Worm (Caenorhabditis elegans): ENCODE measurements around the gene col-120.

Gene col-120

ce11 chrIV:9264513-9264912 is 2.9 kb upstream of the col-120 start:
- no peak for TF ChIP-seq unc-130 (tag; optimal IDR thresholded peaks at IDR 0.05)
- TF ChIP-seq aly-2 (tag; optimal IDR thresholded peaks at IDR 0.05), result no peak
- no peak for TF ChIP-seq snu-23 (GFP tag; optimal IDR thresholded peaks at IDR 0.05)
- TF ChIP-seq nhr-90 (tag; optimal IDR thresholded peaks at IDR 0.05; ENCODE audit: poor library complexity), result no peak
- no peak for TF ChIP-seq mab-9 (GFP tag; IDR thresholded peaks at IDR 0.05)
- no peak for TF ChIP-seq nhr-19 (GFP tag; conservative IDR thresholded peaks at IDR 0.05)
- TF ChIP-seq nhr-11 (tag; optimal IDR thresholded peaks at IDR 0.05), result no peak
- TF ChIP-seq pqm-1 (tag; optimal IDR thresholded peaks at IDR 0.05), result no peak
- TF ChIP-seq irx-1 (tag; optimal IDR thresholded peaks at IDR 0.05), result no peak
- no peak for TF ChIP-seq unc-30 (tag; optimal IDR thresholded peaks at IDR 0.05)
- TF ChIP-seq tlp-1 (tag; optimal IDR thresholded peaks at IDR 0.05), result no peak
- no peak for TF ChIP-seq mdl-1 (tag; optimal IDR thresholded peaks at IDR 0.05)
- TF ChIP-seq skn-1 (tag; optimal IDR thresholded peaks at IDR 0.05), result no peak
- TF ChIP-seq lin-15B (tag; optimal IDR thresholded peaks at IDR 0.05), result no peak

- TF ChIP-seq C04F5.9 (tag; optimal IDR thresholded peaks at IDR 0.05), result no peak
- no peak for TF ChIP-seq tbx-2 (tag; optimal IDR thresholded peaks at IDR 0.05)
- TF ChIP-seq nhr-76 (tag; optimal IDR thresholded peaks at IDR 0.05), result no peak
Observed at ce11 chrIV:9263812-9264320, 2.3 kb upstream of the col-120 start, which contains the start of gene flh-1. Gene flh-1, minus strand, starts transcription at chrIV:9264270.

- TF ChIP-seq nhr-85 (tag) (no peak), ceh-8 (GFP tag; optimal IDR thresholded peaks at IDR 0.05) (no peak), nhr-237 (tag; optimal IDR thresholded peaks at IDR 0.05) (no peak), fkh-10 (GFP tag; optimal IDR thresholded peaks at IDR 0.05) (no peak), nhr-47 (tag; optimal IDR thresholded peaks at IDR 0.05) (no peak), sox-4 (tag; optimal IDR thresholded peaks at IDR 0.05) (no peak), vab-15 (tag; optimal IDR thresholded peaks at IDR 0.05) (no peak), blmp-1 (tag; optimal IDR thresholded peaks at IDR 0.05) (no peak), pqm-1 (tag; optimal IDR thresholded peaks at IDR 0.05) (no peak), ces-1 (GFP tag; optimal IDR thresholded peaks at IDR 0.05) (no peak), xbp-1 (tag; optimal IDR thresholded peaks at IDR 0.05) (no peak), efl-1 (optimal IDR thresholded peaks at IDR 0.05) (no peak), efl-1 (GFP tag; optimal IDR thresholded peaks at IDR 0.05 in 1 of 2) (no peak), egl-13 (tag; optimal IDR thresholded peaks at IDR 0.05) (no peak), lin-39 (tag; optimal IDR thresholded peaks at IDR 0.05) (no peak), sup-37 (GFP tag; optimal IDR thresholded peaks at IDR 0.05) (no peak), ama-1 (optimal IDR thresholded peaks at IDR 0.05) (no peak), aha-1 (tag; optimal IDR thresholded peaks at IDR 0.05) (no peak), skn-1 (tag; optimal IDR thresholded peaks at IDR 0.05) (no peak), nhr-28 (tag; optimal IDR thresholded peaks at IDR 0.05) (no peak)
Observed at ce11 chrIV:9262295-9262694, 708 bp upstream of the col-120 start.

- TF ChIP-seq efl-1 (optimal IDR thresholded peaks at IDR 0.05) (no peak), efl-1 (GFP tag; optimal IDR thresholded peaks at IDR 0.05 in 1 of 2) (peak in 1 of 2 experiments; percentile 70), nhr-84 (tag; optimal IDR thresholded peaks at IDR 0.05) (no peak)
Observed at ce11 chrIV:9260826-9261225, 761 bp downstream of the col-120 start.

- peak; percentile 48 for TF ChIP-seq skn-1 (tag; optimal IDR thresholded peaks at IDR 0.05)
- no peak for TF ChIP-seq C16A3.4 (tag; optimal IDR thresholded peaks at IDR 0.05)
- TF ChIP-seq nhr-237 (tag; optimal IDR thresholded peaks at IDR 0.05), result no peak
- TF ChIP-seq nhr-47 (tag; optimal IDR thresholded peaks at IDR 0.05), result peak; percentile 37
- peak; percentile 38 for TF ChIP-seq blmp-1 (tag; optimal IDR thresholded peaks at IDR 0.05)
- TF ChIP-seq nhr-90 (tag; optimal IDR thresholded peaks at IDR 0.05; ENCODE audit: poor library complexity), result peak; percentile 18
- TF ChIP-seq swsn-7 (tag; optimal IDR thresholded peaks at IDR 0.05), result peak; percentile 43
- TF ChIP-seq aly-2 (tag; optimal IDR thresholded peaks at IDR 0.05), result peak; percentile 31
- TF ChIP-seq lin-35 (GFP tag; optimal IDR thresholded peaks at IDR 0.05), result peak; percentile 43 to 56
- TF ChIP-seq mep-1 (tag; optimal IDR thresholded peaks at IDR 0.05), result peak; percentile 61
- TF ChIP-seq lin-14 (GFP tag; optimal IDR thresholded peaks at IDR 0.05), result no peak
- peak in 1 of 3 experiments; percentile 7 for TF ChIP-seq ceh-82 (tag; optimal IDR thresholded peaks at IDR 0.05)
- TF ChIP-seq F16B12.6 (tag; optimal IDR thresholded peaks at IDR 0.05), result no peak
- TF ChIP-seq lsy-2 (tag; optimal IDR thresholded peaks at IDR 0.05), result peak; percentile 60 to 71
- peak; percentile 36 for TF ChIP-seq tbx-2 (tag; optimal IDR thresholded peaks at IDR 0.05)
- TF ChIP-seq dpl-1 (GFP tag; optimal IDR thresholded peaks at IDR 0.05), result peak in 2 of 3 experiments; percentile 26 to 59
- peak; percentile 21; the same call in 1 of the 2 replicates for TF ChIP-seq nhr-19 (GFP tag; conservative IDR thresholded peaks at IDR 0.05)
- no peak for TF ChIP-seq lin-39 (tag; optimal IDR thresholded peaks at IDR 0.05)
- TF ChIP-seq xbp-1 (tag; optimal IDR thresholded peaks at IDR 0.05), result peak; percentile 56
- TF ChIP-seq mdl-1 (tag; optimal IDR thresholded peaks at IDR 0.05), result no peak
- peak; percentile 63 for TF ChIP-seq nhr-71 (tag; optimal IDR thresholded peaks at IDR 0.05)
- TF ChIP-seq ces-1 (GFP tag; optimal IDR thresholded peaks at IDR 0.05), result no peak
- peak; percentile 47 to 62 for TF ChIP-seq efl-1 (optimal IDR thresholded peaks at IDR 0.05)
- TF ChIP-seq efl-1 (GFP tag; optimal IDR thresholded peaks at IDR 0.05 in 1 of 2), result peak; percentile 54 to 90
Observed at ce11 chrIV:9260334-9260733, 1.3 kb downstream of the col-120 start.
